Worm (Caenorhabditis elegans) whole organism, L4 larva: ENCODE data around the gene lido-1.

Experiments used
- lin-1 ChIP-seq: fragments of 200-800 bp; sonication (Bioruptor generic); IDR thresholded peaks from 2 replicates; pipeline ENCODE4 v1.3.6; 2022; ENCODE audit warnings: missing genetic modification reagents, missing genetic modification characterization, missing compliant biosample characterization
- lin-13 ChIP-seq: fragments of 150-350 bp; optimal IDR thresholded peaks from 2 replicates; lab custom pipeline; 2014; ENCODE audit warnings: missing biosample characterization, missing genetic modification reagents, missing genetic modification characterization
- lir-3 ChIP-seq: sonication (generic microtip); optimal IDR thresholded peaks from 2 replicates; lab custom pipeline; 2016; ENCODE audit warnings: mild to moderate bottlenecking, missing genetic modification characterization, missing compliant biosample characterization
- nhr-76 ChIP-seq: fragments of 150-350 bp; optimal IDR thresholded peaks from 2 replicates; lab custom pipeline; 2014; ENCODE audit warnings: missing biosample characterization, missing genetic modification characterization
- nhr-77 ChIP-seq: fragments of 150-350 bp; optimal IDR thresholded peaks from 2 replicates; lab custom pipeline; 2014; ENCODE audit warnings: missing biosample characterization, missing genetic modification characterization

ce11 chrX:17096508-17097234 is at the start of gene lido-1:
- TF ChIP-seq lir-3 (tag; lab: Kevin White, UChicago), result no peak
- no peak for TF ChIP-seq nhr-77
- no peak for TF ChIP-seq nhr-76 (tag; lab: Kevin White, UChicago)
- TF ChIP-seq lin-1 (GFP tag; lab: Robert Waterston, UW), result no peak
- TF ChIP-seq lin-13 (GFP tag; lab: Kevin White, UChicago), result no peak
